Worm (Caenorhabditis elegans): ENCODE data around the gene dat-1.

DNA sequence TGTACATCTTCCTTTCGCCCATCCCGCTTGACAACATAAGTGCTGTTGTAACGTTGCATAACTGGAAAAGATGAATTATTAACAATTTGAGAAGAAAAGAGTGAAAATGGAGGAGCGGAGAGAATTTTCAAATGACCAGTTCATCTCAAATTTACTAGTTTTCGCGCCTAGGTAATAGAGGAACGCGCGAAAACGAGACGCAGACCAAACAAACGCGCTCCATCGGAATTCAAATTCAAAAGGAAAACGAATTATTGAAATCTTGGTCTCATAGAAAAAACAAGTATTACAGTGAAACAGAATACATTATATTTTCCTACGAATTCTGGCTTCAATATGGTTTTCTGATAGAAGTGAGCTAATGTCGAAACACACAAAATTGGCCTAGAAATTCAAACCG is 14.6 kb upstream of the dat-1 start:
- TF ChIP-seq lsy-2 (tag; optimal IDR thresholded peaks at IDR 0.05) (no peak), nhr-76 (tag; optimal IDR thresholded peaks at IDR 0.05) (no peak)
